Worm (Caenorhabditis elegans): ENCODE measurements around the gene H12D21.11.

- TF ChIP-seq ets-7 (tag; optimal IDR thresholded peaks at IDR 0.05) (no peak), tbx-11 (GFP tag; IDR thresholded peaks at IDR 0.05) (no peak), ama-1 (optimal IDR thresholded peaks at IDR 0.05) (no peak), tbx-37 (GFP tag; conservative IDR thresholded peaks at IDR 0.05) (no peak), hnd-1 (tag; optimal IDR thresholded peaks at IDR 0.05) (no peak), pes-1 (GFP tag; IDR thresholded peaks at IDR 0.05) (no peak), aly-1 (tag; optimal IDR thresholded peaks at IDR 0.05) (no peak), scrt-1 (GFP tag; IDR thresholded peaks at IDR 0.05) (no peak), sea-1 (GFP tag; conservative IDR thresholded peaks at IDR 0.05) (no peak), ceh-13 (GFP tag; optimal IDR thresholded peaks at IDR 0.05) (no peak), B0310.2 (tag; optimal IDR thresholded peaks at IDR 0.05) (no peak), flt-1 (GFP tag; IDR thresholded peaks at IDR 0.05) (no peak), hmbx-1 (tag; optimal IDR thresholded peaks at IDR 0.05) (no peak), hmg-4 (GFP tag; optimal IDR thresholded peaks at IDR 0.05) (no peak)
Observed at ce11 chrV:14877242-14877819, 38.4 kb upstream of the H12D21.11 start.
